Worm (Caenorhabditis elegans) whole organism, L1 larva: Measurements from ENCODE around the gene T05A12.4.

ENCODE experiments used
- C16A3.4 ChIP-seq: fragments of 150-350 bp; optimal IDR thresholded peaks from 2 replicates; lab custom pipeline; 2014; ENCODE audit warnings: missing biosample characterization, missing genetic modification characterization
- Y116A8C.19 ChIP-seq: sonication (generic microtip); optimal IDR thresholded peaks from 2 replicates; lab custom pipeline; 2016; ENCODE audit warnings: missing compliant biosample characterization, missing genetic modification characterization, borderline replicate concordance
- alr-1 ChIP-seq: fragments of 200-800 bp; sonication (Bioruptor generic); optimal IDR thresholded peaks from 2 replicates; lab custom pipeline; 2018; ENCODE audit warnings: borderline replicate concordance, mild to moderate bottlenecking, missing genetic modification characterization, missing compliant biosample characterization
- aly-2 ChIP-seq: fragments of 150-350 bp; optimal IDR thresholded peaks from 2 replicates; lab custom pipeline; 2014; ENCODE audit warnings: missing biosample characterization, missing genetic modification characterization
- blmp-1 ChIP-seq: fragments of 150-350 bp; optimal IDR thresholded peaks from 2 replicates; lab custom pipeline; 2014; ENCODE audit warnings: missing biosample characterization, missing genetic modification characterization
- ceh-8 ChIP-seq: fragments of 200-800 bp; sonication (Bioruptor generic); optimal IDR thresholded peaks from 2 replicates; lab custom pipeline; 2018; ENCODE audit warnings: mild to moderate bottlenecking, missing genetic modification characterization, moderate library complexity, missing compliant biosample characterization
- ceh-82 ChIP-seq, 3 experiments: fragments of 150-350 bp in 1 of 3; sonication (generic microtip) in 2 of 3; optimal IDR thresholded peaks; 2 replicates each; lab custom pipeline; 2014 to 2017; ENCODE audit warnings: missing biosample characterization in 3 of 3, missing genetic modification characterization in 3 of 3
- ceh-88 ChIP-seq: fragments of 200-800 bp; sonication (Bioruptor generic); IDR thresholded peaks from 2 replicates; pipeline ENCODE4 v1.3.6; 2022; ENCODE audit warnings: missing genetic modification characterization, missing compliant biosample characterization
- ceh-90 ChIP-seq: sonication (generic microtip); optimal IDR thresholded peaks from 2 replicates; lab custom pipeline; 2016; ENCODE audit warnings: missing genetic modification characterization, missing compliant biosample characterization
- dpl-1 ChIP-seq, 3 experiments: fragments of 150-350 bp in 2 of 3; sonication (generic microtip) in 1 of 3; optimal IDR thresholded peaks; 2 replicates each; lab custom pipeline; 2014 to 2017; ENCODE audit warnings: missing biosample characterization in 3 of 3, missing genetic modification characterization in 3 of 3, missing genetic modification reagents in 3 of 3
- dsc-1 ChIP-seq: sonication (generic microtip); optimal IDR thresholded peaks from 2 replicates; lab custom pipeline; 2016; ENCODE audit warnings: mild to moderate bottlenecking, missing genetic modification characterization, missing compliant biosample characterization
- efl-1 ChIP-seq, 4 experiments: fragments of 150-350 bp; optimal IDR thresholded peaks in 3 of 4; peaks in 1 of 4; 1 replicate in 1 of 4; 2 replicates in 3 of 4; lab custom pipeline; 2014; ENCODE audit warnings: missing biosample characterization in 2 of 4, missing genetic modification characterization in 2 of 4, missing genetic modification reagents in 2 of 4
- efl-3 ChIP-seq: fragments of 200-800 bp; sonication (Bioruptor generic); optimal IDR thresholded peaks from 2 replicates; lab custom pipeline; 2018; ENCODE audit warnings: mild to moderate bottlenecking, missing genetic modification characterization, missing compliant biosample characterization
- elt-3 ChIP-seq, 6 experiments: fragments of 150-350 bp in 1 of 6; sonication (generic microtip); optimal IDR thresholded peaks; 2 replicates each; lab custom pipeline; 2017 to 2018; ENCODE audit warnings: missing biosample characterization in 6 of 6, missing genetic modification characterization in 6 of 6, inconsistent platforms in 1 of 6
- fkh-10 ChIP-seq: sonication (generic microtip); optimal IDR thresholded peaks from 2 replicates; lab custom pipeline; 2017; ENCODE audit warnings: missing biosample characterization, missing genetic modification reagents, missing genetic modification characterization
- hlh-4 ChIP-seq: sonication (generic microtip); optimal IDR thresholded peaks from 2 replicates; lab custom pipeline; 2016; ENCODE audit warnings: mild to moderate bottlenecking, missing genetic modification characterization, missing compliant biosample characterization
- jun-1 ChIP-seq: fragments of 150-350 bp; optimal IDR thresholded peaks from 2 replicates; lab custom pipeline; 2014; ENCODE audit warnings: missing biosample characterization, missing genetic modification reagents, missing genetic modification characterization
- lin-15B ChIP-seq: fragments of 150-350 bp; sonication (generic microtip); optimal IDR thresholded peaks from 3 replicates; lab custom pipeline; 2014; ENCODE audit warnings: missing biosample characterization, missing genetic modification characterization
- lin-35 ChIP-seq, 2 experiments: fragments of 150-350 bp; optimal IDR thresholded peaks; 2 replicates each; lab custom pipeline; 2014; ENCODE audit warnings: missing biosample characterization in 2 of 2, missing genetic modification characterization in 2 of 2, missing genetic modification reagents in 2 of 2
- lin-39 ChIP-seq: fragments of 150-350 bp; optimal IDR thresholded peaks from 2 replicates; lab custom pipeline; 2014; ENCODE audit warnings: missing biosample characterization, missing genetic modification reagents, missing genetic modification characterization
- mab-9 ChIP-seq: fragments of 200-800 bp; sonication (Bioruptor generic); IDR thresholded peaks from 2 replicates; pipeline ENCODE4 v1.3.6; 2022; ENCODE audit warnings: missing genetic modification reagents, missing genetic modification characterization, missing compliant biosample characterization
- mef-2 ChIP-seq: fragments of 150-350 bp; optimal IDR thresholded peaks from 2 replicates; lab custom pipeline; 2014; ENCODE audit warnings: missing biosample characterization, missing genetic modification characterization
- nhr-237 ChIP-seq: fragments of 150-350 bp; optimal IDR thresholded peaks from 2 replicates; lab custom pipeline; 2014; ENCODE audit warnings: missing biosample characterization, missing genetic modification characterization
- nhr-47 ChIP-seq: sonication (generic microtip); optimal IDR thresholded peaks from 2 replicates; lab custom pipeline; 2016; ENCODE audit warnings: mild to moderate bottlenecking, missing genetic modification characterization, moderate library complexity, missing compliant biosample characterization
- nhr-76 ChIP-seq: sonication (generic microtip); optimal IDR thresholded peaks from 2 replicates; lab custom pipeline; 2017; ENCODE audit warnings: missing biosample characterization, missing genetic modification characterization
- nhr-77 ChIP-seq: fragments of 150-350 bp; optimal IDR thresholded peaks from 2 replicates; lab custom pipeline; 2014; ENCODE audit warnings: missing biosample characterization, missing genetic modification characterization
- pag-3 ChIP-seq: sonication (generic microtip); optimal IDR thresholded peaks from 2 replicates; lab custom pipeline; 2017; ENCODE audit warnings: missing genetic modification characterization, mild to moderate bottlenecking, missing compliant biosample characterization, antibody characterized with exemption, borderline replicate concordance; ENCODE audit not compliant: insufficient read depth
- pqm-1 ChIP-seq: sonication (generic microtip); optimal IDR thresholded peaks from 3 replicates; lab custom pipeline; 2017; ENCODE audit warnings: missing biosample characterization, missing genetic modification characterization
- rnt-1 ChIP-seq: sonication (generic microtip); optimal IDR thresholded peaks from 2 replicates; lab custom pipeline; 2016; ENCODE audit warnings: mild to moderate bottlenecking, missing genetic modification characterization, moderate library complexity, missing compliant biosample characterization
- skn-1 ChIP-seq: fragments of 150-350 bp; optimal IDR thresholded peaks from 2 replicates; lab custom pipeline; 2014; ENCODE audit warnings: missing biosample characterization, missing genetic modification characterization
- snpc-4 ChIP-seq: fragments of 150-350 bp; optimal IDR thresholded peaks from 2 replicates; lab custom pipeline; 2014; ENCODE audit warnings: missing biosample characterization, missing genetic modification characterization
- snu-23 ChIP-seq: sonication (generic microtip); optimal IDR thresholded peaks from 2 replicates; lab custom pipeline; 2016; ENCODE audit warnings: missing genetic modification characterization, missing compliant biosample characterization
- sox-4 ChIP-seq: sonication (generic microtip); optimal IDR thresholded peaks from 2 replicates; lab custom pipeline; 2016; ENCODE audit warnings: missing genetic modification characterization, missing compliant biosample characterization
- swsn-7 ChIP-seq: sonication (generic microtip); optimal IDR thresholded peaks from 2 replicates; lab custom pipeline; 2016; ENCODE audit warnings: missing genetic modification characterization, missing compliant biosample characterization
- tbx-2 ChIP-seq: sonication (generic microtip); optimal IDR thresholded peaks from 2 replicates; lab custom pipeline; 2016; ENCODE audit warnings: missing genetic modification characterization, missing compliant biosample characterization
- unc-30 ChIP-seq: sonication (generic microtip); optimal IDR thresholded peaks from 2 replicates; lab custom pipeline; 2017; ENCODE audit warnings: missing biosample characterization, missing genetic modification characterization
- unc-98 ChIP-seq: fragments of 200-800 bp; sonication (Bioruptor generic); IDR thresholded peaks from 2 replicates; pipeline ENCODE4 v1.3.6; 2022; ENCODE audit warnings: missing genetic modification characterization, missing compliant biosample characterization
- xbp-1 ChIP-seq: sonication (generic microtip); optimal IDR thresholded peaks from 2 replicates; lab custom pipeline; 2016; ENCODE audit warnings: missing genetic modification characterization, missing compliant biosample characterization

The T05A12.4 gene

ce11 chrIV:6881183-6881582 is 6.6 kb upstream of the T05A12.4 start (continued):
- no peak for TF ChIP-seq hlh-4 (tag; lab: Kevin White, UChicago)
- no peak for TF ChIP-seq efl-3 (GFP tag; lab: Kevin White, UChicago)
- peak in 1 of 2 experiments; percentile 27 for TF ChIP-seq lin-35 (GFP tag; optimal IDR thresholded peaks at IDR 0.05; lab: Kevin White, UChicago)
- TF ChIP-seq nhr-77 (tag; lab: Kevin White, UChicago): peak; percentile 54
- peak; percentile 56 for TF ChIP-seq sox-4 (tag; lab: Kevin White, UChicago)
- TF ChIP-seq Y116A8C.19 (tag; lab: Kevin White, UChicago): no peak
- TF ChIP-seq dpl-1 (GFP tag; optimal IDR thresholded peaks at IDR 0.05; lab: Kevin White, UChicago): peak in 1 of 3 experiments; percentile 29
- peak; percentile 21 for TF ChIP-seq mef-2 (tag; lab: Kevin White, UChicago)
- TF ChIP-seq unc-98 (GFP tag; lab: Robert Waterston, UW): no peak
- TF ChIP-seq mab-9 (GFP tag; lab: Robert Waterston, UW): 0 out of 2 replicates have a peak, but pooled peaks have one; percentile 17
- TF ChIP-seq dsc-1 (tag; lab: Kevin White, UChicago): peak; percentile 75
- TF ChIP-seq tbx-2 (tag; lab: Kevin White, UChicago): peak; percentile 75
- peak; percentile 32 for TF ChIP-seq ceh-8 (GFP tag; lab: Kevin White, UChicago)
- TF ChIP-seq aly-2 (tag; lab: Kevin White, UChicago): no peak
- peak; percentile 15 for TF ChIP-seq skn-1
- no peak for TF ChIP-seq snpc-4 (tag; lab: Kevin White, UChicago)
- TF ChIP-seq jun-1: peak; percentile 28
- peak; percentile 40 to 52 for TF ChIP-seq efl-1 (optimal IDR thresholded peaks at IDR 0.05; lab: Kevin White, UChicago)
- TF ChIP-seq efl-1 (GFP tag; optimal IDR thresholded peaks at IDR 0.05 in 1 of 2; lab: Kevin White, UChicago): no peak
- TF ChIP-seq ceh-82 (tag; optimal IDR thresholded peaks at IDR 0.05; lab: Kevin White, UChicago): peak; percentile 29 to 75 (median 39)
- TF ChIP-seq nhr-237 (tag; lab: Kevin White, UChicago): no peak

ce11 chrIV:6883342-6883741 is 4.4 kb upstream of the T05A12.4 start, which contains the start of gene tre-2:
TSS of gene tre-2 (minus strand) at chrIV:6883442.
- TF ChIP-seq jun-1 (no peak), elt-3 (tag; optimal IDR thresholded peaks at IDR 0.05; lab: Kevin White, UChicago) (no peak), nhr-47 (no peak), swsn-7 (no peak), xbp-1 (tag; lab: Kevin White, UChicago) (no peak), snu-23 (no peak), fkh-10 (no peak), nhr-77 (tag; lab: Kevin White, UChicago) (no peak), efl-3 (GFP tag; lab: Kevin White, UChicago) (no peak), nhr-237 (tag; lab: Kevin White, UChicago) (no peak), ceh-88 (GFP tag; lab: Robert Waterston, UW) (no peak), nhr-76 (tag; lab: Kevin White, UChicago) (no peak), C16A3.4 (tag; lab: Kevin White, UChicago) (no peak), ceh-90 (tag; lab: Kevin White, UChicago) (no peak), blmp-1 (no peak), rnt-1 (tag; lab: Kevin White, UChicago) (no peak), dpl-1 (GFP tag; optimal IDR thresholded peaks at IDR 0.05; lab: Kevin White, UChicago) (no peak), unc-30 (tag; lab: Kevin White, UChicago) (no peak), lin-39 (no peak), unc-98 (GFP tag; lab: Robert Waterston, UW) (no peak)

- TF ChIP-seq alr-1 (tag; lab: Kevin White, UChicago) (no peak), pqm-1 (no peak), pag-3 (no peak), nhr-77 (tag; lab: Kevin White, UChicago) (no peak), lin-15B (tag; lab: Kevin White, UChicago) (no peak)
- TF ChIP-seq, all 84 proteins: peak for 0
Observed at ce11 chrIV:6903575-6903974, 15.8 kb downstream of the T05A12.4 start, which contains the start of gene T22D1.5. TSS of gene T22D1.5 (plus strand) at chrIV:6903950.
